Worm (Caenorhabditis elegans): Measurements from ENCODE around the gene F57G9.7.

The F57G9.7 gene

DNA sequence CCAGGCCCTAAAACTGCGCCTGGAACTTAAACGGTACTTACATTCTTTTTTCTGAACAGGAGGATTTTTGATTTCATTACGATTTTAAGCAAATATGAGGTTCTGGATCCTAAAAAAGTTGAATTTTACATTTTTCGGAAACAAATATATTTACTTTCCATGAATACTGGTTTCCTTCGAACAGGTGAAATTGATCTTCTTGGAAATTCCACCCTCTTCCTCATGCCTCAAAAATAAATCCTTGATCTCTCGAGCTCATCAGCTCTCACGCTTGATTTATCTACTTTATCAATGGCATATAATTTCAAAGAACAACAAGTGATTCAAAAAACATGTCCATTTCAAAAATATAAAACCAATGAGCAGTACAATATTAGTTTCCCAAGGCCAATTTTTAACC is 10.1 kb downstream of the F57G9.7 start:
- TF ChIP-seq rec-8 (tag; optimal IDR thresholded peaks at IDR 0.05) (no peak), ekl-4 (GFP tag; IDR thresholded peaks at IDR 0.05) (no peak), C06A6.2 (GFP tag; conservative IDR thresholded peaks at IDR 0.05) (no peak), egrh-3 (GFP tag; IDR thresholded peaks at IDR 0.05) (no peak), efl-1 (GFP tag; optimal IDR thresholded peaks at IDR 0.05) (no peak), egl-44 (GFP tag; IDR thresholded peaks at IDR 0.05) (no peak), nhr-27 (tag; optimal IDR thresholded peaks at IDR 0.05) (no peak), Y79H2A.3 (GFP tag; conservative IDR thresholded peaks at IDR 0.05) (no peak), C17E4.6 (GFP tag; IDR thresholded peaks at IDR 0.05) (no peak), Y53F4B.3 (GFP tag; IDR thresholded peaks at IDR 0.05) (no peak), F55B11.4 (tag; optimal IDR thresholded peaks at IDR 0.05; ENCODE audit: borderline replicate concordance, insufficient read depth) (no peak)

DNA sequence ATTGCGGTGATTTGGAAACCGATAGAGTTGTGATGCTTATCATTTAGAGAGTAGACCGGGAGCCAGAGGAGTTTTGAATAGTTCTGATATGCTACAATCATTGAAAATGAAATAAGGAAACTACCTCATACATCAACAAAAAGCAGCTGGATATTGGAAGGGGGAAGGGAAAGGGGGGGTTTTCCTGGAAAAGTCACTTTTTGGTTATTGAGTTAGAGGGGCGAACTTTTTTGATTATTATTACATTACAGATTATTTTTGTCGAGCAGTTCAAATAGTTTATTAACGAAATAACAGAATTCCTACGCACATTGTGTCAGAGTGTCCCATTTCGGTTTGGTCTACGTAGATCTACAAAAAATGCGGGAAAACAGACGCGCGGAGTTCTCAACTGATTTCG is 10.8 kb downstream of the F57G9.7 start, which contains the start of gene sre-42:
Gene sre-42 (minus strand): TSS at position 101 of the 400 bp plus-strand sequence.
- TF ChIP-seq Y53F4B.3 (GFP tag; IDR thresholded peaks at IDR 0.05) (no peak), sdz-38 (tag; optimal IDR thresholded peaks at IDR 0.05) (no peak), lsy-27 (tag; optimal IDR thresholded peaks at IDR 0.05; ENCODE audit: borderline replicate concordance, insufficient read depth) (no peak), pbrm-1 (GFP tag; IDR thresholded peaks at IDR 0.05) (no peak), dpff-1 (tag; optimal IDR thresholded peaks at IDR 0.05) (no peak), madf-6 (GFP tag; IDR thresholded peaks at IDR 0.05) (no peak), F39B2.1 (GFP tag; IDR thresholded peaks at IDR 0.05) (no peak), lin-26 (GFP tag; IDR thresholded peaks at IDR 0.05) (no peak), bed-2 (GFP tag; IDR thresholded peaks at IDR 0.05) (no peak), F10E7.11 (tag; optimal IDR thresholded peaks at IDR 0.05) (no peak)

DNA sequence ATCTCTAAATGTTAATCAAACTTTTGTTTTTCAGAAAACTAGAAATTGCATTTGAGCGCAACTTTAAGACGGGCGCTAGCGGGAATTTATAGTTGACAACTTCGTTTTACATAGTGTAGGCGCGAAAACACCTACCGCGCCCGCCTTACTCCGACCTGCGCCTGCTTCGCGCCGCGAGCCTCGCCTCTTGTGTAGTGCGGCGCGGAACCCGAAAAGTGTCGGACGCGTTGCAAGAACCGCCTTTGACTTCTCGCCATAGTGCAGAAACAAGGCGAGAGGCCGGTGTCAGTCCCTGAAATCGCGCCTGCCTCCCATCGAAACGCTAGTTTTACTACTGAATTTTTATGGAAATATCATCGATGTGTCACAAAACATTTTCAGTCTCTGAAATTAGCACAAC is 11.7 kb downstream of the F57G9.7 start:
- peak; percentile 17; the same call in 1 of the 2 replicates for TF ChIP-seq hmg-1.2 (GFP tag; IDR thresholded peaks at IDR 0.05)
- TF ChIP-seq snpc-4 (GFP tag; optimal IDR thresholded peaks at IDR 0.05) = peak; percentile 21
- peak in 3 of 4 experiments; percentile 28 to 90 (median 84) for TF ChIP-seq snpc-4 (tag; optimal IDR thresholded peaks at IDR 0.05)
- no peak for TF ChIP-seq rpc-1 (optimal IDR thresholded peaks at IDR 0.05)
- TF ChIP-seq rpc-1 (tag; optimal IDR thresholded peaks at IDR 0.05) = peak; percentile 8
- TF ChIP-seq zfh-2 (GFP tag; conservative IDR thresholded peaks at IDR 0.05) = peak; percentile 86
- peak; percentile 67 for TF ChIP-seq snpc-1.1 (tag; optimal IDR thresholded peaks at IDR 0.05; ENCODE audit: insufficient read depth)
- no peak for TF ChIP-seq efl-1 (GFP tag; optimal IDR thresholded peaks at IDR 0.05)
- peak; percentile 31; the same call in 1 of the 2 replicates for TF ChIP-seq egrh-3 (GFP tag; IDR thresholded peaks at IDR 0.05)
- no peak for TF ChIP-seq F23B12.7 (tag; optimal IDR thresholded peaks at IDR 0.05; ENCODE audit: insufficient read depth)

DNA sequence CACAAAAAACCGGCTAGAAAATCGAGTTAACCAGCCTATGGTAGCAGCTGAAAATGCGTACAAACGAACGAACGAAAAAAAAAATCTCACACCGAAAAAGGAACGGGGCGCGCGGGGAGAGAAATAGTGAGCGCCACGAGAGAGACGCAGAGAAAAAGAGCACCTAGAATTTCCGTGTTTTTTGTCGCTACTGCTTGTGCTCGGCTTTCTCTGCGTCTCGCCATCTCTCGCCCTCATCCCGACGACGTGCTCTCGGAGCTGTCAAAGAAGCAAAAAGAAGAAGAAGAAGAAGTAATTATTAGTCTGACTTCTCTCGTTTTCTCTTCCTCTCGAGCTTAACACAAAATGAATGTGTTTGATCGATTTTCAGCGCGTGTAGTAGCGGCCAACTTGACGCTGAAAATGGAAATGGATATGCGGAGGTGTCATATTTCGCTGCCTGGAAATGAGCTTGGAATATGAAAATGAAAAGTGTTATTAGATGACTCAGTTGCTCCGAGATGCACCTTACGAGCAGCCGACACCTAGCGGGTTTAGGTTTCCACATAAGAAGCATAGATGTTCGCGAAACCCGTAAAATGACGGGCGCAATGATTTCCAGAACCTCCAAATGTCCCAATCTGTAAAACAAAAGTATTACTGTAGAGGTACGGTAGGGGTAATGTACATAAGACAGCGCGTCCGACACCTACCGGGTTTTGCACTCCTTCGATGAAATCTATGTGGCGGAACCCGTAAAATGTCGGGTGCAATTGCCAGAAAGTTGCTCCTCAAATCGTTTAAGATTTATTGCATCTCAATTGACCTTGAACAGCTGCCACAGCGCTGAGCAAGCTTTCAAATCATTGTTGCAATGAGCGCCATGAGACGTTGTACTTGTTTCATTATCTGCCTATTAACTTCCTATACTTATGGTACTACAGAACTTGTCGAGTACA is 14.7 kb downstream of the F57G9.7 start, which contains the start of gene btb-14:
Gene btb-14 (plus strand): TSS at position 839 of the 938 bp plus-strand sequence.
- TF ChIP-seq snpc-4 (GFP tag; optimal IDR thresholded peaks at IDR 0.05) (peak; percentile 41), snpc-4 (tag; optimal IDR thresholded peaks at IDR 0.05) (peak in 3 of 4 experiments; percentile 51 to 71 (median 61)), K12H6.12 (tag; optimal IDR thresholded peaks at IDR 0.05) (peak; percentile 26), F49E8.2 (tag; optimal IDR thresholded peaks at IDR 0.05; ENCODE audit: insufficient read depth) (no peak), B0019.2 (GFP tag; conservative IDR thresholded peaks at IDR 0.05) (no peak), efl-1 (GFP tag; optimal IDR thresholded peaks at IDR 0.05) (no peak), madf-10 (tag; optimal IDR thresholded peaks at IDR 0.05) (no peak), nfya-1 (tag; optimal IDR thresholded peaks at IDR 0.05; ENCODE audit: borderline replicate concordance, insufficient read depth) (no peak), tbx-9 (tag; optimal IDR thresholded peaks at IDR 0.05; ENCODE audit: borderline replicate concordance) (no peak), hlh-12 (tag; optimal IDR thresholded peaks at IDR 0.05) (no peak), sea-2 (GFP tag; IDR thresholded peaks at IDR 0.05) (no peak), F39B2.1 (GFP tag; IDR thresholded peaks at IDR 0.05) (no peak), hmg-1.2 (GFP tag; IDR thresholded peaks at IDR 0.05) (peak; percentile 84), ztf-18 (tag; optimal IDR thresholded peaks at IDR 0.05) (no peak), zfh-2 (GFP tag; conservative IDR thresholded peaks at IDR 0.05) (peak; percentile 75)
